Worm (Caenorhabditis elegans): ENCODE measurements around the gene ZK673.4.

The ZK673.4 gene

ce11 chrII:10501578-10501977, 48.9 kb downstream of the ZK673.4 start:
- no peak for TF ChIP-seq cog-1 (tag; optimal IDR thresholded peaks at IDR 0.05)
- TF ChIP-seq T22C8.4 (GFP tag; IDR thresholded peaks at IDR 0.05), result no peak
- no peak for TF ChIP-seq med-1 (GFP tag; optimal IDR thresholded peaks at IDR 0.05; ENCODE audit: insufficient read depth)

ce11 chrII:10502491-10503063, 49.9 kb downstream of the ZK673.4 start, which contains the start of gene myrf-1:
myrf-1 (minus strand) TSS chrII:10502541.
- TF ChIP-seq ztf-29 (GFP tag; IDR thresholded peaks at IDR 0.05) (no peak), klf-2 (GFP tag; conservative IDR thresholded peaks at IDR 0.05) (no peak), T22C8.4 (GFP tag; IDR thresholded peaks at IDR 0.05) (no peak), cog-1 (tag; optimal IDR thresholded peaks at IDR 0.05) (peak; percentile 72), ref-1 (GFP tag; conservative IDR thresholded peaks at IDR 0.05) (no peak), ztf-23 (GFP tag; IDR thresholded peaks at IDR 0.05) (peak; percentile 56; the same call in 1 of the 2 replicates), flt-1 (GFP tag; IDR thresholded peaks at IDR 0.05) (0 out of 2 replicates have a peak, but pooled peaks have one; percentile 6), tab-1 (GFP tag; IDR thresholded peaks at IDR 0.05) (0 out of 2 replicates have a peak, but pooled peaks have one; percentile 67), med-1 (GFP tag; optimal IDR thresholded peaks at IDR 0.05; ENCODE audit: insufficient read depth) (no peak)

ce11 chrII:10504729-10505128, 52.0 kb downstream of the ZK673.4 start:
- TF ChIP-seq cog-1 (tag; optimal IDR thresholded peaks at IDR 0.05), result no peak
- no peak for TF ChIP-seq ztf-29 (GFP tag; IDR thresholded peaks at IDR 0.05)
- TF ChIP-seq ztf-23 (GFP tag; IDR thresholded peaks at IDR 0.05), result no peak
- no peak for TF ChIP-seq flt-1 (GFP tag; IDR thresholded peaks at IDR 0.05)
- no peak for TF ChIP-seq med-1 (GFP tag; optimal IDR thresholded peaks at IDR 0.05; ENCODE audit: insufficient read depth)
- TF ChIP-seq T22C8.4 (GFP tag; IDR thresholded peaks at IDR 0.05), result no peak
- no peak for TF ChIP-seq tab-1 (GFP tag; IDR thresholded peaks at IDR 0.05)
- no peak for TF ChIP-seq klf-2 (GFP tag; conservative IDR thresholded peaks at IDR 0.05)
- no peak for TF ChIP-seq ref-1 (GFP tag; conservative IDR thresholded peaks at IDR 0.05)

All from whole organism, midembryonic.